Worm (Caenorhabditis elegans) whole organism, L4 larva: ENCODE results near the gene C05D12.2.

Experiments used
- ceh-82 ChIP-seq: sonication (generic microtip); optimal IDR thresholded peaks from 2 replicates; lab custom pipeline; 2017; ENCODE audit warnings: missing biosample characterization, missing genetic modification characterization
- ctbp-1 ChIP-seq: fragments of 200-800 bp; sonication (Bioruptor generic); IDR thresholded peaks from 2 replicates; pipeline ENCODE4 v1.3.6; 2022; ENCODE audit warnings: missing genetic modification reagents, missing genetic modification characterization, missing compliant biosample characterization
- egl-27 ChIP-seq: sonication (generic microtip); optimal IDR thresholded peaks from 3 replicates; lab custom pipeline; 2017; ENCODE audit warnings: missing biosample characterization, missing genetic modification reagents, missing genetic modification characterization
- fos-1 ChIP-seq: fragments of 150-350 bp; optimal IDR thresholded peaks from 2 replicates; lab custom pipeline; 2014; ENCODE audit warnings: missing biosample characterization, missing genetic modification characterization
- lin-15B ChIP-seq: fragments of 150-350 bp; sonication (generic microtip); optimal IDR thresholded peaks from 3 replicates; lab custom pipeline; 2014; ENCODE audit warnings: missing biosample characterization, missing genetic modification characterization
- lin-39 ChIP-seq: fragments of 150-350 bp; optimal IDR thresholded peaks from 2 replicates; lab custom pipeline; 2014; ENCODE audit warnings: missing biosample characterization, missing genetic modification reagents, missing genetic modification characterization
- lsy-2 ChIP-seq, 2 experiments: fragments of 150-350 bp in 1 of 2; sonication (generic microtip) in 1 of 2; optimal IDR thresholded peaks; 2 replicates each; lab custom pipeline; 2014 to 2017; ENCODE audit warnings: missing biosample characterization in 2 of 2, missing genetic modification characterization in 2 of 2
- mep-1 ChIP-seq: fragments of 150-350 bp; sonication (generic microtip); optimal IDR thresholded peaks from 3 replicates; lab custom pipeline; 2014; ENCODE audit warnings: missing biosample characterization, missing genetic modification characterization
- nhr-102 ChIP-seq: sonication (generic microtip); optimal IDR thresholded peaks from 2 replicates; lab custom pipeline; 2016; ENCODE audit warnings: mild to moderate bottlenecking, missing genetic modification characterization, moderate library complexity, missing compliant biosample characterization
- nhr-48 ChIP-seq: sonication (generic microtip); optimal IDR thresholded peaks from 2 replicates; lab custom pipeline; 2016; ENCODE audit warnings: mild to moderate bottlenecking, missing genetic modification characterization, missing compliant biosample characterization
- zfp-2 ChIP-seq: sonication (generic microtip); optimal IDR thresholded peaks from 2 replicates; lab custom pipeline; 2016; ENCODE audit warnings: mild to moderate bottlenecking, missing genetic modification characterization, missing compliant biosample characterization
- ztf-7 ChIP-seq: fragments of 150-350 bp; optimal IDR thresholded peaks from 2 replicates; lab custom pipeline; 2014; ENCODE audit warnings: missing biosample characterization, missing genetic modification characterization

DNA sequence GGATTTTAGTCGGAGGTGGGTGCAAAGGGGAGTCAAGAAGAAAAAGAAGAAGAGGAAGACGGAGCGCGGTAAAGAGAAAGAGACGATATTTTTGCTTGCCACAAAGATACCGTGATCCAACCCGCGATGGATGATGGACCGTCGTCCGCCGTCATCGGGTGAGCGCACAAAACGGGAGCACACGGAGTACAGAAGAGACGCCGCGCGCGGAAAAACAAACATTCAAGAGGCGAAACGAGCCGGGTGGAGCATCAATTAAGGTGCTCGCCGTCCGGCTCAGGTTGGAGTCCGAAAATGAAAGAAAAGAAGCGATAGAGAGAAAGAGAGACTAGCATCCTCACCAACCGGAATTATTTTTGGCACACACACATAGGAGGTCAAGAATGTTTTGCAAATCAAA, 24.3 kb upstream of the C05D12.2 start:
- TF ChIP-seq ztf-7 (tag; lab: Kevin White, UChicago) (no peak), lin-39 (tag; lab: Kevin White, UChicago) (no peak), nhr-102 (tag; lab: Kevin White, UChicago) (no peak), lin-15B (no peak), ceh-82 (tag; lab: Kevin White, UChicago) (no peak), ctbp-1 (GFP tag; lab: Robert Waterston, UW) (no peak), zfp-2 (tag; lab: Kevin White, UChicago) (no peak), lsy-2 (tag; optimal IDR thresholded peaks at IDR 0.05; lab: Kevin White, UChicago) (no peak), nhr-48 (tag; lab: Kevin White, UChicago) (no peak), fos-1 (tag; lab: Kevin White, UChicago) (no peak), mep-1 (tag; lab: Kevin White, UChicago) (no peak), egl-27 (no peak)
